Fruit fly (Drosophila melanogaster) whole organism: ENCODE results near the gene CG8661.

Experiments used
- CG8478 ChIP-seq: fragments of >200 bp; optimal IDR thresholded peaks from 2 replicates; lab custom pipeline; 2018; ENCODE audit warnings: inconsistent platforms
- Dll ChIP-seq: fragments of >200 bp; optimal IDR thresholded peaks from 2 replicates; lab custom pipeline; 2017
- EcR ChIP-seq, 2 experiments: fragments of >200 bp; optimal IDR thresholded peaks; 2 replicates each; lab custom pipeline; 2017; ENCODE audit warnings: missing biosample characterization in 2 of 2, missing genetic modification characterization in 2 of 2, missing genetic modification reagents in 2 of 2
- pan ChIP-seq: fragments of >200 bp; optimal IDR thresholded peaks from 2 replicates; lab custom pipeline; 2017
- psq ChIP-seq: fragments of >200 bp; optimal IDR thresholded peaks from 2 replicates; lab custom pipeline; 2017
- usp ChIP-seq: fragments of >200 bp; optimal IDR thresholded peaks from 2 replicates; lab custom pipeline; 2017; ENCODE audit warnings: missing biosample characterization, missing genetic modification characterization, mixed read lengths

DNA sequence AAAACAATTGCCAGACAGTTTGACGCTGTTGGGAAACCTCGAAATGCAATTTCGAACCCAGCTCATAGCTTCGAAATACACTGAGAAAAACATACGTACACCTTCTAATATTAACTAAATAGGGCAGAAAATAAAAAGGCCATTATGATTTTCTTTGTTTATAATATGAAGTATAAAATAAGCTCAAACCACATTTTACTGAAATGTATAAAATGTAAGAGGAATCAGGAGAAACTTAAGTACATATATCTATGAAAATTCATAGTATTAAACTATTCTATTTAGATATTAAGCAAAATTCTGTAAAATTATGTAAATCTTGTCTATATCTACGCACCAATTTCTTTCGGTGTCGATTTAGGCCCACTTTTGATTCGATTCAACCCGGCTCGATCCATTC lies 23.9 kb upstream of the CG8661 start:
- TF ChIP-seq psq (lab: Kevin White, UChicago) (no peak), pan (no peak), EcR (GFP tag; optimal IDR thresholded peaks at IDR 0.05; lab: Kevin White, UChicago) (no peak), Dll (no peak), usp (no peak), CG8478 (lab: Kevin White, UChicago) (no peak)
